Worm (Caenorhabditis elegans): Measurements from ENCODE around the gene eas-1.

Gene eas-1

DNA sequence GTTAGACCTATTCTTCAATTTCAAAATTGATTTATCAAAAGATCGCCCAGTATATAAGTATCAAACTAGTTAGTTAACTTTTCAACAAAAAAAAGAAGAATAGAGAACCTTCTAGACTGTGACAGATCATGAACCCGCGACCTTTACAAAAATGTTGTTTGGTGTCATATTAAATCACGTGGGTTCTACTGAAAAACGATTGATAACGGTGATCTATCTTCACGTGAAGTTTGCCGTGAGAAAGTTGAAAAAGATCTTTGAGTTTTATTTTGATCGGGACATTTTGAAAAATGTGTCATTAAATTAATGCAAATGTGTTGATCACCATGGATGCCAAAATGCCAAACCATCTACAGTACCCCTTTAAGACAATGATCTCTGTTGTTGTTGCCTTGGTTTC, 8.2 kb downstream of the eas-1 start:
- TF ChIP-seq nhr-28 (tag; optimal IDR thresholded peaks at IDR 0.05) (no peak), tbx-8 (GFP tag; optimal IDR thresholded peaks at IDR 0.05) (no peak), drap-1 (GFP tag; optimal IDR thresholded peaks at IDR 0.05) (no peak), unc-39 (tag; optimal IDR thresholded peaks at IDR 0.05) (no peak), nhr-2 (tag; optimal IDR thresholded peaks at IDR 0.05) (no peak), elt-1 (tag; optimal IDR thresholded peaks at IDR 0.05; ENCODE audit: borderline replicate concordance, insufficient read depth) (no peak), pha-4 (tag; optimal IDR thresholded peaks at IDR 0.05) (no peak), flh-1 (GFP tag; optimal IDR thresholded peaks at IDR 0.05) (no peak), ztf-11 (tag; optimal IDR thresholded peaks at IDR 0.05) (no peak), nhr-12 (tag; optimal IDR thresholded peaks at IDR 0.05) (no peak), hlh-1 (tag; optimal IDR thresholded peaks at IDR 0.05) (no peak), snpc-4 (tag; optimal IDR thresholded peaks at IDR 0.05) (no peak), lin-32 (GFP tag; optimal IDR thresholded peaks at IDR 0.05) (no peak), nhr-237 (tag; optimal IDR thresholded peaks at IDR 0.05) (no peak), ces-1 (GFP tag; optimal IDR thresholded peaks at IDR 0.05) (no peak), mep-1 (tag; optimal IDR thresholded peaks at IDR 0.05) (no peak), blmp-1 (tag; optimal IDR thresholded peaks at IDR 0.05) (no peak), mls-2 (tag; optimal IDR thresholded peaks at IDR 0.05) (no peak), zip-8 (tag; optimal IDR thresholded peaks at IDR 0.05) (no peak)

DNA sequence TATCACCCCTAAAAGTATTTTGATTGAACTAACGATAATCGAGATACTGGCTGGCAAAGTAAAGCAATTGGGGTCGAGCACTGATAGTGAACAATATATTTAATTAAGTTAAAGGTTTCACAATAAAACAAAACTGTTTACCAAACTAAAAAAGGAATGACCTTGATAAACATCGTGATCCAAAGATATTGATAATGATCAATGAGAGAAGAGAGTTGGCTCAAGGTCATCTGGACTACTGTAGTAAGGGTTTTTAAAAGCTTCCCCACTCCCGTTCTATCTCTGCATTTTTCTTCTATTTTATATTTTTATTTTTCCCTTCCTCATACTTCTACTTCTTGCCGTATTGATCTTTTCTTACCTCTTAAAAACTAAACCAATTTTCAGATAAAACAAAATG, 9.4 kb downstream of the eas-1 start, which contains the start of gene F41C3.2:
F41C3.2 (plus strand) TSS at position 388 of the 400 bp plus-strand sequence.
- TF ChIP-seq flh-1 (GFP tag; optimal IDR thresholded peaks at IDR 0.05), result no peak
- no peak for TF ChIP-seq tbx-8 (GFP tag; optimal IDR thresholded peaks at IDR 0.05)
- TF ChIP-seq elt-3 (tag; optimal IDR thresholded peaks at IDR 0.05), result no peak
- TF ChIP-seq nhr-12 (tag; optimal IDR thresholded peaks at IDR 0.05), result no peak
- TF ChIP-seq mab-5 (tag; optimal IDR thresholded peaks at IDR 0.05), result no peak
- TF ChIP-seq zip-8 (tag; optimal IDR thresholded peaks at IDR 0.05), result no peak
- TF ChIP-seq unc-120 (tag; optimal IDR thresholded peaks at IDR 0.05; ENCODE audit: poor library complexity, severe bottlenecking), result no peak
- TF ChIP-seq ceh-83 (GFP tag; optimal IDR thresholded peaks at IDR 0.05), result no peak
- TF ChIP-seq nhr-237 (tag; optimal IDR thresholded peaks at IDR 0.05), result no peak
- TF ChIP-seq snpc-4 (tag; optimal IDR thresholded peaks at IDR 0.05), result no peak
- TF ChIP-seq hlh-1 (tag; optimal IDR thresholded peaks at IDR 0.05), result no peak
- no peak for TF ChIP-seq blmp-1 (tag; optimal IDR thresholded peaks at IDR 0.05)
- TF ChIP-seq ces-1 (GFP tag; optimal IDR thresholded peaks at IDR 0.05), result no peak
- TF ChIP-seq lsy-2 (tag; optimal IDR thresholded peaks at IDR 0.05), result no peak
- no peak for TF ChIP-seq elt-1 (tag; optimal IDR thresholded peaks at IDR 0.05; ENCODE audit: borderline replicate concordance, insufficient read depth)
- no peak for TF ChIP-seq drap-1 (GFP tag; optimal IDR thresholded peaks at IDR 0.05)
- no peak for TF ChIP-seq ham-2 (GFP tag; optimal IDR thresholded peaks at IDR 0.05)

DNA sequence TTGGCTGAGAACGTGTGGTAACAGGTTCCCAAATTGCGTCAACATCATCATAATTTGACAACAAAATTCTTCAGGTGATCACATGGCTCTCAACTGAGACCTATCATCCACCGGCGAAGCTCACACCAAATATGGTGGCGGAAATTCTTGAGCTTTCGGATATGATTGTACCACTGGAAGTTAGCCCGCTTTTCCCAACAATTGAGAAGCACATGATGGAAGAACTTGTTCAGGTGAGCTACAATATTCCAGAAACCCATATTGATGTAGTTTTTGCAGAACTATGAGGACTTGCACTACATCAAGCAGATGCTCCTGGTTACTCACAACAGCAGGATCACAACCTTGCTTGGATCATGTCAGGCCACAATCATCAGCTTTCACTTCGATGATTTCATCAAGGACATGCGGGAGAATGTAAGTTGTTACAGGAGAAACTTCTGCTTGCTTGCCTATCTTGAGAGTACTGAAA, 12.1 kb downstream of the eas-1 start, which contains the start of gene F41C3.1:
F41C3.1 (plus strand) TSS at position 51 of the 472 bp plus-strand sequence.
- TF ChIP-seq unc-39 (tag; optimal IDR thresholded peaks at IDR 0.05) (no peak), unc-62 (GFP tag; optimal IDR thresholded peaks at IDR 0.05) (no peak), sem-2 (GFP tag; optimal IDR thresholded peaks at IDR 0.05) (no peak), elt-3 (tag; optimal IDR thresholded peaks at IDR 0.05) (no peak), ceh-39 (tag; optimal IDR thresholded peaks at IDR 0.05) (no peak), cnd-1 (tag; optimal IDR thresholded peaks at IDR 0.05) (no peak), mab-5 (tag; optimal IDR thresholded peaks at IDR 0.05) (no peak), ceh-43 (GFP tag; optimal IDR thresholded peaks at IDR 0.05) (no peak), unc-120 (tag; optimal IDR thresholded peaks at IDR 0.05; ENCODE audit: poor library complexity, severe bottlenecking) (no peak), nhr-12 (tag; optimal IDR thresholded peaks at IDR 0.05) (no peak)

DNA sequence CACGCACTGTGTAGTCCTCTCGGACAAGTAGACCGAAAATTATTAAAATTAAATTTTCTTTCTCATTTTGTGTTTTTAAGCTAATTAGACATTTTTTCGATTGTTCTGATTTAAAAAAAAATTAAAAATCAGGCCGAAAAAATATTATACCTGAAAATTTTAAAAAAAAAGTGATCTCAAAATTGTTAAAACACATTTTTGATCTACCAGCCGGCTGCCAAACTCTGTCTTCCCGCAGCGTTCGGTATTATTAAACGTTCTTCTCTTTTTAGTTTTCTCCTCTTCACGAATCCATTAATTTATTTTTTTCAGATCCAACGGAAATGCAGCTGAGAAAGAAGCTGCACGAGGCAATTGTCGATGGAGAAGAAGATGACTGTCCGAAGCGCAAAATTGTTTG, 12.9 kb downstream of the eas-1 start, which contains the start of gene C27D9.1:
C27D9.1 (plus strand) TSS at position 281 of the 400 bp plus-strand sequence.
- TF ChIP-seq cnd-1 (tag; optimal IDR thresholded peaks at IDR 0.05), result no peak
- TF ChIP-seq nhr-12 (tag; optimal IDR thresholded peaks at IDR 0.05), result no peak
- no peak for TF ChIP-seq mep-1 (tag; optimal IDR thresholded peaks at IDR 0.05)
- no peak for TF ChIP-seq unc-120 (tag; optimal IDR thresholded peaks at IDR 0.05; ENCODE audit: poor library complexity, severe bottlenecking)
- TF ChIP-seq lin-32 (GFP tag; optimal IDR thresholded peaks at IDR 0.05), result no peak
- TF ChIP-seq elt-3 (tag; optimal IDR thresholded peaks at IDR 0.05), result no peak

DNA sequence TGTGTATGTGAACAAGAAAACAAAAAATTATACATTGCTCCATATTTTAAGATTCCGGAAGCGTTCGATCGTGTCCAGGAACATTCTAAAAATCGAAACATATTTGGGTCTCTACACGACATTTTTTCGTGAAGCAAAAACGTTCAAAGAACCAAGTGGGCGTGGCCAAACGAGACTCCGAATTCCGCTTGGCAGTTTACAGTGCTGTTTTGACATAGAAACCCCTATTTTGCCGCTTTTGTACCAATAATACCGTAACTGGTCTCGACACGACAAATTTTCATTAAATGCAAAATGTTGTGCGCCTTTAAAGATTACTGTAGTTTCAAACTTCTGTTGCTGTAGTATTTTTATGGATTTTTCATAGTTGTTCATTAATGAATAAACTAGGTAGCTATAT, 15.4 kb downstream of the eas-1 start:
- TF ChIP-seq hlh-1 (tag; optimal IDR thresholded peaks at IDR 0.05), result no peak
- no peak for TF ChIP-seq snpc-4 (tag; optimal IDR thresholded peaks at IDR 0.05)
- TF ChIP-seq lin-13 (tag; optimal IDR thresholded peaks at IDR 0.05), result no peak
- TF ChIP-seq M03D4.4 (tag; optimal IDR thresholded peaks at IDR 0.05), result no peak
- no peak for TF ChIP-seq nhr-12 (tag; optimal IDR thresholded peaks at IDR 0.05)
- TF ChIP-seq unc-62 (GFP tag; optimal IDR thresholded peaks at IDR 0.05), result no peak
- no peak for TF ChIP-seq flh-1 (GFP tag; optimal IDR thresholded peaks at IDR 0.05)
- no peak for TF ChIP-seq cnd-1 (tag; optimal IDR thresholded peaks at IDR 0.05)
- TF ChIP-seq pha-4 (tag; optimal IDR thresholded peaks at IDR 0.05), result no peak
